Worm (Caenorhabditis elegans) whole organism, L4 larva: ENCODE results near the gene srp-7.
A peak's percentile ranks its signal among the peaks of the same experiment; 100 is the strongest.

Source experiments
- D1046.2 ChIP-seq: fragments of 200-800 bp; sonication (Bioruptor generic); IDR thresholded peaks from 2 replicates; pipeline ENCODE4 v1.3.6; 2022; ENCODE audit warnings: missing genetic modification characterization, missing compliant biosample characterization
- F26F4.8 ChIP-seq: fragments of 200-800 bp; sonication (Bioruptor generic); conservative IDR thresholded peaks from 2 replicates; pipeline ENCODE4 v1.3.6; 2022; ENCODE audit warnings: missing genetic modification characterization, missing compliant biosample characterization
- F44E2.7 ChIP-seq: fragments of 200-800 bp; sonication (Bioruptor generic); IDR thresholded peaks from 2 replicates; pipeline ENCODE4 v2.1.2; 2022; ENCODE audit warnings: missing genetic modification characterization, missing compliant biosample characterization
- R02D3.7 ChIP-seq: fragments of 150-350 bp; sonication (generic microtip); optimal IDR thresholded peaks from 3 replicates; lab custom pipeline; 2014; ENCODE audit warnings: missing biosample characterization, missing genetic modification characterization
- T26A8.4 ChIP-seq: fragments of 200-800 bp; sonication (Bioruptor generic); IDR thresholded peaks from 2 replicates; pipeline ENCODE4 v1.3.6; 2022; ENCODE audit warnings: missing genetic modification characterization, missing compliant biosample characterization
- Y105C5A.15 ChIP-seq: fragments of 200-800 bp; sonication (Bioruptor generic); IDR thresholded peaks from 2 replicates; pipeline ENCODE4 v1.3.6; 2022; ENCODE audit warnings: missing genetic modification characterization, missing compliant biosample characterization
- Y5F2A.4 ChIP-seq: fragments of 200-800 bp; sonication (Bioruptor generic); optimal IDR thresholded peaks from 2 replicates; lab custom pipeline; 2018; ENCODE audit warnings: mild to moderate bottlenecking, missing genetic modification characterization, missing compliant biosample characterization
- ZK546.5 ChIP-seq, 2 experiments: sonication (generic microtip); optimal IDR thresholded peaks; 2 replicates each; lab custom pipeline; 2017; ENCODE audit warnings: missing biosample characterization in 2 of 2, missing genetic modification characterization in 2 of 2
- ama-1 ChIP-seq: fragments of 150-350 bp; optimal IDR thresholded peaks from 2 replicates; lab custom pipeline; 2014; ENCODE audit warnings: inconsistent platforms, mixed read lengths
- arid-1 ChIP-seq: fragments of 200-800 bp; sonication (Bioruptor generic); conservative IDR thresholded peaks from 2 replicates; pipeline ENCODE4 v1.3.6; 2022; ENCODE audit warnings: missing genetic modification reagents, missing genetic modification characterization, missing compliant biosample characterization
- ceh-28 ChIP-seq: fragments of 150-350 bp; optimal IDR thresholded peaks from 2 replicates; lab custom pipeline; 2014; ENCODE audit warnings: missing biosample characterization, missing genetic modification reagents, missing genetic modification characterization
- ceh-44 ChIP-seq: fragments of 200-800 bp; sonication (Bioruptor generic); IDR thresholded peaks from 2 replicates; pipeline ENCODE4 v1.3.6; 2022; ENCODE audit warnings: missing genetic modification reagents, missing genetic modification characterization, missing compliant biosample characterization
- cey-2 ChIP-seq: sonication (generic microtip); optimal IDR thresholded peaks from 3 replicates; lab custom pipeline; 2017; ENCODE audit warnings: missing genetic modification characterization, mild to moderate bottlenecking, missing compliant biosample characterization, antibody characterized with exemption, borderline replicate concordance; ENCODE audit not compliant: insufficient read depth
- daf-12 ChIP-seq: fragments of 150-350 bp; optimal IDR thresholded peaks from 2 replicates; lab custom pipeline; 2014; ENCODE audit warnings: missing biosample characterization, missing genetic modification reagents, missing genetic modification characterization
- daf-16 ChIP-seq, 3 experiments: sonication (generic microtip); optimal IDR thresholded peaks; 2 replicates each; lab custom pipeline; 2016 to 2017; ENCODE audit warnings: missing genetic modification characterization in 3 of 3, missing genetic modification reagents in 3 of 3, mild to moderate bottlenecking in 2 of 3, missing compliant biosample characterization in 2 of 3, missing biosample characterization in 1 of 3, moderate library complexity in 1 of 3
- dmd-9 ChIP-seq: fragments of 200-800 bp; sonication (Bioruptor generic); IDR thresholded peaks from 2 replicates; pipeline ENCODE4 v1.3.6; 2022; ENCODE audit warnings: missing genetic modification reagents, missing genetic modification characterization, missing compliant biosample characterization
- dve-1 ChIP-seq: sonication (generic microtip); optimal IDR thresholded peaks from 2 replicates; lab custom pipeline; 2017; ENCODE audit warnings: antibody characterized with exemption, mild to moderate bottlenecking, missing genetic modification characterization, missing compliant biosample characterization; ENCODE audit not compliant: insufficient read depth
- egl-27 ChIP-seq: sonication (generic microtip); optimal IDR thresholded peaks from 3 replicates; lab custom pipeline; 2017; ENCODE audit warnings: missing biosample characterization, missing genetic modification reagents, missing genetic modification characterization
- egl-43 ChIP-seq: fragments of 200-800 bp; sonication (Bioruptor generic); IDR thresholded peaks from 2 replicates; pipeline ENCODE4 v1.3.6; 2022; ENCODE audit warnings: missing genetic modification reagents, missing genetic modification characterization, missing compliant biosample characterization
- fos-1 ChIP-seq: fragments of 150-350 bp; optimal IDR thresholded peaks from 2 replicates; lab custom pipeline; 2014; ENCODE audit warnings: missing biosample characterization, missing genetic modification characterization
- hlh-30 ChIP-seq: sonication (generic microtip); optimal IDR thresholded peaks from 2 replicates; lab custom pipeline; 2017; ENCODE audit warnings: antibody characterized with exemption, mild to moderate bottlenecking, missing genetic modification characterization, missing compliant biosample characterization; ENCODE audit not compliant: insufficient read depth
- jun-1 ChIP-seq: fragments of 150-350 bp; optimal IDR thresholded peaks from 2 replicates; lab custom pipeline; 2014; ENCODE audit warnings: missing biosample characterization, missing genetic modification reagents, missing genetic modification characterization
- lin-1 ChIP-seq: fragments of 200-800 bp; sonication (Bioruptor generic); IDR thresholded peaks from 2 replicates; pipeline ENCODE4 v1.3.6; 2022; ENCODE audit warnings: missing genetic modification reagents, missing genetic modification characterization, missing compliant biosample characterization
- lin-13 ChIP-seq: fragments of 150-350 bp; optimal IDR thresholded peaks from 2 replicates; lab custom pipeline; 2014; ENCODE audit warnings: missing biosample characterization, missing genetic modification reagents, missing genetic modification characterization
- lin-15B ChIP-seq: fragments of 150-350 bp; sonication (generic microtip); optimal IDR thresholded peaks from 3 replicates; lab custom pipeline; 2014; ENCODE audit warnings: missing biosample characterization, missing genetic modification characterization
- lin-29 ChIP-seq: fragments of 200-800 bp; sonication (Bioruptor generic); IDR thresholded peaks from 2 replicates; pipeline ENCODE4 v1.3.6; 2022; ENCODE audit warnings: missing genetic modification reagents, missing genetic modification characterization, missing compliant biosample characterization
- lin-39 ChIP-seq: fragments of 150-350 bp; optimal IDR thresholded peaks from 2 replicates; lab custom pipeline; 2014; ENCODE audit warnings: missing biosample characterization, missing genetic modification reagents, missing genetic modification characterization
- mdt-29 ChIP-seq: fragments of 200-800 bp; sonication (Bioruptor generic); IDR thresholded peaks from 2 replicates; pipeline ENCODE4 v1.3.6; 2022; ENCODE audit warnings: missing genetic modification reagents, missing genetic modification characterization, missing compliant biosample characterization
- mep-1 ChIP-seq: fragments of 150-350 bp; sonication (generic microtip); optimal IDR thresholded peaks from 3 replicates; lab custom pipeline; 2014; ENCODE audit warnings: missing biosample characterization, missing genetic modification characterization
- mxl-3 ChIP-seq: fragments of 200-800 bp; sonication (Bioruptor generic); optimal IDR thresholded peaks from 2 replicates; lab custom pipeline; 2018; ENCODE audit warnings: mild to moderate bottlenecking, missing genetic modification characterization, missing compliant biosample characterization
- nhr-102 ChIP-seq: sonication (generic microtip); optimal IDR thresholded peaks from 2 replicates; lab custom pipeline; 2016; ENCODE audit warnings: mild to moderate bottlenecking, missing genetic modification characterization, moderate library complexity, missing compliant biosample characterization
- nhr-11 ChIP-seq: fragments of 150-350 bp; optimal IDR thresholded peaks from 2 replicates; lab custom pipeline; 2014; ENCODE audit warnings: missing biosample characterization, missing genetic modification characterization
- nhr-25 ChIP-seq: sonication (generic microtip); optimal IDR thresholded peaks from 2 replicates; lab custom pipeline; 2017; ENCODE audit warnings: missing genetic modification characterization, mild to moderate bottlenecking, missing compliant biosample characterization, antibody characterized with exemption, moderate library complexity, borderline replicate concordance; ENCODE audit not compliant: insufficient read depth
- nhr-42 ChIP-seq: fragments of 200-800 bp; sonication (Bioruptor generic); IDR thresholded peaks from 2 replicates; pipeline ENCODE4 v1.3.6; 2022; ENCODE audit warnings: missing genetic modification characterization, missing compliant biosample characterization
- nhr-48 ChIP-seq: sonication (generic microtip); optimal IDR thresholded peaks from 2 replicates; lab custom pipeline; 2016; ENCODE audit warnings: mild to moderate bottlenecking, missing genetic modification characterization, missing compliant biosample characterization
- pha-4 ChIP-seq, 2 experiments: fragments of 150-350 bp in 1 of 2; fragments of 200-800 bp in 1 of 2; sonication (Bioruptor generic) in 1 of 2; IDR thresholded peaks in 1 of 2; optimal IDR thresholded peaks in 1 of 2; 2 replicates each; pipeline versions ENCODE4 v1.3.6 to Lab custom; 2014 to 2022; ENCODE audit warnings: missing genetic modification characterization in 2 of 2, missing genetic modification reagents in 2 of 2, missing biosample characterization in 1 of 2, missing compliant biosample characterization in 1 of 2
- php-3 ChIP-seq: fragments of 200-800 bp; sonication (Bioruptor generic); IDR thresholded peaks from 2 replicates; pipeline ENCODE4 v1.3.6; 2022; ENCODE audit warnings: missing genetic modification reagents, missing genetic modification characterization, missing compliant biosample characterization
- rbr-2 ChIP-seq: sonication (generic microtip); optimal IDR thresholded peaks from 2 replicates; lab custom pipeline; 2016; ENCODE audit warnings: missing genotype, missing genetic modification characterization, missing compliant biosample characterization
- sdz-12 ChIP-seq: fragments of 200-800 bp; sonication (Bioruptor generic); optimal IDR thresholded peaks from 2 replicates; lab custom pipeline; 2018; ENCODE audit warnings: mild to moderate bottlenecking, missing genetic modification characterization, missing compliant biosample characterization
- set-16 ChIP-seq: fragments of 200-800 bp; sonication (Bioruptor generic); IDR thresholded peaks from 2 replicates; pipeline ENCODE4 v1.3.6; 2022; ENCODE audit warnings: missing genetic modification reagents, missing genetic modification characterization, missing compliant biosample characterization
- skn-1 ChIP-seq: fragments of 150-350 bp; optimal IDR thresholded peaks from 2 replicates; lab custom pipeline; 2014; ENCODE audit warnings: missing biosample characterization, missing genetic modification characterization
- snpc-1.2 ChIP-seq: fragments of 200-800 bp; sonication (Bioruptor generic); IDR thresholded peaks from 2 replicates; pipeline ENCODE4 v1.3.6; 2022; ENCODE audit warnings: missing genetic modification reagents, missing genetic modification characterization, missing compliant biosample characterization
- spr-1 ChIP-seq: sonication (generic microtip); optimal IDR thresholded peaks from 2 replicates; lab custom pipeline; 2016; ENCODE audit warnings: mild to moderate bottlenecking, missing genetic modification characterization, missing compliant biosample characterization
- tag-97 ChIP-seq: fragments of 200-800 bp; sonication (Bioruptor generic); IDR thresholded peaks from 2 replicates; pipeline ENCODE4 v1.3.6; 2022; ENCODE audit warnings: missing genetic modification characterization, missing compliant biosample characterization
- unc-130 ChIP-seq: sonication (generic microtip); optimal IDR thresholded peaks from 2 replicates; lab custom pipeline; 2016; ENCODE audit warnings: missing genetic modification reagents, missing genetic modification characterization, missing compliant biosample characterization
- unc-39 ChIP-seq: sonication (generic microtip); optimal IDR thresholded peaks from 2 replicates; lab custom pipeline; 2017; ENCODE audit warnings: missing biosample characterization, missing genetic modification characterization
- vab-7 ChIP-seq: fragments of 200-800 bp; sonication (Bioruptor generic); IDR thresholded peaks from 2 replicates; pipeline ENCODE4 v1.3.6; 2022; ENCODE audit warnings: missing genetic modification reagents, missing genetic modification characterization, missing compliant biosample characterization
- zag-1 ChIP-seq: fragments of 150-350 bp; optimal IDR thresholded peaks from 2 replicates; lab custom pipeline; 2014; ENCODE audit warnings: missing biosample characterization, missing genetic modification characterization
- zfp-2 ChIP-seq: sonication (generic microtip); optimal IDR thresholded peaks from 2 replicates; lab custom pipeline; 2016; ENCODE audit warnings: mild to moderate bottlenecking, missing genetic modification characterization, missing compliant biosample characterization
- zip-11 ChIP-seq: fragments of 200-800 bp; sonication (Bioruptor generic); IDR thresholded peaks from 2 replicates; pipeline ENCODE4 v1.3.6; 2022; ENCODE audit warnings: missing genetic modification characterization, missing compliant biosample characterization

srp-7 gene

DNA sequence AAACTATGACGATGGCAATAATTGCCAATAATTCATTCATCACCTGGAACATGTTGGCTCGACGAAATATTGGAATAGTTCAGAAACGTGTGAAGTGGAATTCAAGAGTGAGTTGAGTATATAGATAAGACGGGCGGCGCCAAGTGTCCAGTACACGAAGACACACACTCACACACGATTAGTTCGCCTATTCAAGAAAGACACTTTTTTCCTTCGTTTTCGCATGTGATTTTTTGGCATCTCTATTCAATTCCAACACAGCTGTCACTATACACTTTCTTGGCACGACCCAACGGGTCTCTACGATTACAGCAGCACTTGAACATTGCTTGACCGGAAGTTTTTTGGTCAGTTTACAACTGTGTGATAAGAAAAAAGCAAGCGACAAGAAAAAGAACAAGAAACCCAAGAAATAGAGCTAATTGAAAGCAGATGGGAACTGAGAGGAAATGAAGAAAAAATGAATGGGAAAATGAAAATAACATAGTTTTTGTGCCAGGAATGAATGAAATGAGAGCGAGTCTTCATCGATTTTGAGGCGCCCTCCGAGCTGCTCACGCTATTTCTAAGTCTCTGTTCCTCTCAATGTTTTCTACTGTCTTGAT lies 38.8 kb downstream of the srp-7 start, which contains the start of gene K07C11.8 (continued):
- TF ChIP-seq lin-15B (tag; lab: Kevin White, UChicago) (no peak), ceh-44 (GFP tag; lab: Robert Waterston, UW) (no peak), Y105C5A.15 (no peak), nhr-42 (no peak), mep-1 (tag; lab: Kevin White, UChicago) (no peak), jun-1 (tag; lab: Kevin White, UChicago) (no peak), nhr-48 (no peak), zag-1 (tag; lab: Kevin White, UChicago) (no peak), sdz-12 (GFP tag; lab: Kevin White, UChicago) (no peak), nhr-102 (tag; lab: Kevin White, UChicago) (no peak), daf-16 (GFP tag; optimal IDR thresholded peaks at IDR 0.05; lab: Kevin White, UChicago) (no peak), daf-16 (tag; optimal IDR thresholded peaks at IDR 0.05; lab: Kevin White, UChicago) (peak; percentile 10), lin-39 (tag; lab: Kevin White, UChicago) (no peak), tag-97 (GFP tag; lab: Robert Waterston, UW) (no peak), zip-11 (GFP tag; lab: Robert Waterston, UW) (no peak), F26F4.8 (GFP tag; lab: Robert Waterston, UW) (no peak), snpc-1.2 (GFP tag; lab: Robert Waterston, UW) (no peak), dve-1 (tag; lab: Kevin White, UChicago) (peak; percentile 25), fos-1 (tag; lab: Kevin White, UChicago) (no peak), T26A8.4 (no peak), egl-27 (tag; lab: Kevin White, UChicago) (no peak), unc-130 (no peak), R02D3.7 (tag; lab: Kevin White, UChicago) (no peak), unc-39 (tag; lab: Kevin White, UChicago) (no peak), rbr-2 (tag; lab: Kevin White, UChicago) (no peak), D1046.2 (GFP tag; lab: Robert Waterston, UW) (no peak), zfp-2 (tag; lab: Kevin White, UChicago) (no peak), ama-1 (lab: Kevin White, UChicago) (no peak), mxl-3 (GFP tag; lab: Kevin White, UChicago) (peak; percentile 34), pha-4 (GFP tag; IDR thresholded peaks at IDR 0.05; lab: Robert Waterston, UW) (no peak), pha-4 (tag; optimal IDR thresholded peaks at IDR 0.05; lab: Kevin White, UChicago) (no peak), daf-12 (no peak), nhr-25 (tag; lab: Kevin White, UChicago) (no peak), lin-13 (GFP tag; lab: Kevin White, UChicago) (no peak), set-16 (no peak), spr-1 (tag; lab: Kevin White, UChicago) (no peak), cey-2 (tag; lab: Kevin White, UChicago) (no peak), arid-1 (GFP tag; lab: Robert Waterston, UW) (no peak), nhr-11 (tag; lab: Kevin White, UChicago) (no peak), php-3 (GFP tag; lab: Robert Waterston, UW) (no peak), ZK546.5 (tag; optimal IDR thresholded peaks at IDR 0.05; lab: Kevin White, UChicago) (no peak), Y5F2A.4 (GFP tag; lab: Kevin White, UChicago) (no peak), lin-29 (GFP tag; lab: Robert Waterston, UW) (no peak), hlh-30 (tag; lab: Kevin White, UChicago) (peak; percentile 7), vab-7 (GFP tag; lab: Robert Waterston, UW) (no peak), lin-1 (GFP tag; lab: Robert Waterston, UW) (peak; percentile 14; the same call in 1 of the 2 replicates), dmd-9 (GFP tag; lab: Robert Waterston, UW) (no peak), egl-43 (GFP tag; lab: Robert Waterston, UW) (no peak), ceh-28 (tag; lab: Kevin White, UChicago) (no peak), mdt-29 (GFP tag; lab: Robert Waterston, UW) (peak; percentile 23; the same call in 1 of the 2 replicates), F44E2.7 (GFP tag; lab: Robert Waterston, UW) (no peak), skn-1 (tag; lab: Kevin White, UChicago) (no peak)
